Worm (Caenorhabditis elegans) whole organism, late embryonic: ENCODE results near the gene nhr-127.

Experiments used
- C08G9.2 ChIP-seq: sonication (generic microtip); optimal IDR thresholded peaks from 2 replicates; lab custom pipeline; 2016; ENCODE audit warnings: mild to moderate bottlenecking, missing genetic modification characterization, moderate library complexity, missing compliant biosample characterization
- C38D4.7 ChIP-seq: fragments of 200-800 bp; sonication (Bioruptor generic); optimal IDR thresholded peaks from 2 replicates; lab custom pipeline; 2018; ENCODE audit warnings: mild to moderate bottlenecking, missing genetic modification characterization, moderate library complexity, missing compliant biosample characterization
- K02D7.2 ChIP-seq: sonication (generic microtip); optimal IDR thresholded peaks from 2 replicates; lab custom pipeline; 2017; ENCODE audit warnings: mild to moderate bottlenecking, missing genetic modification characterization, missing compliant biosample characterization
- K09A11.1 ChIP-seq: sonication (generic microtip); optimal IDR thresholded peaks from 2 replicates; lab custom pipeline; 2017; ENCODE audit warnings: antibody characterized with exemption, mild to moderate bottlenecking, missing genetic modification characterization, missing compliant biosample characterization; ENCODE audit not compliant: insufficient read depth
- T23F11.4 ChIP-seq: fragments of 200-800 bp; sonication (Bioruptor generic); optimal IDR thresholded peaks from 2 replicates; lab custom pipeline; 2018; ENCODE audit warnings: mild to moderate bottlenecking, missing genetic modification characterization, missing compliant biosample characterization
- ama-1 ChIP-seq: fragments of 150-350 bp; optimal IDR thresholded peaks from 2 replicates; lab custom pipeline; 2014
- ceh-14 ChIP-seq: sonication (generic microtip); optimal IDR thresholded peaks from 2 replicates; lab custom pipeline; 2016; ENCODE audit warnings: missing genotype, missing genetic modification characterization, missing compliant biosample characterization
- ceh-18 ChIP-seq: sonication (generic microtip); optimal IDR thresholded peaks from 2 replicates; lab custom pipeline; 2016; ENCODE audit warnings: missing genetic modification characterization, missing compliant biosample characterization
- ceh-22 ChIP-seq: sonication (generic microtip); optimal IDR thresholded peaks from 2 replicates; lab custom pipeline; 2017; ENCODE audit warnings: missing biosample characterization, missing genetic modification characterization
- ceh-45 ChIP-seq: fragments of 200-800 bp; sonication (Bioruptor generic); IDR thresholded peaks from 2 replicates; pipeline ENCODE4 v1.3.6; 2022; ENCODE audit warnings: missing genetic modification reagents, missing genetic modification characterization, missing compliant biosample characterization
- ceh-48 ChIP-seq: sonication (generic microtip); optimal IDR thresholded peaks from 2 replicates; lab custom pipeline; 2016; ENCODE audit warnings: missing genetic modification characterization, inconsistent platforms, missing compliant biosample characterization
- ceh-6 ChIP-seq: fragments of 200-800 bp; sonication (Bioruptor generic); optimal IDR thresholded peaks from 2 replicates; lab custom pipeline; 2018; ENCODE audit warnings: mild to moderate bottlenecking, missing genetic modification characterization, missing compliant biosample characterization
- ceh-9 ChIP-seq: sonication (generic microtip); optimal IDR thresholded peaks from 2 replicates; lab custom pipeline; 2016; ENCODE audit warnings: mild to moderate bottlenecking, missing genetic modification characterization, inconsistent platforms, missing compliant biosample characterization
- che-1 ChIP-seq: sonication (generic microtip); optimal IDR thresholded peaks from 2 replicates; lab custom pipeline; 2016; ENCODE audit warnings: mild to moderate bottlenecking, missing genetic modification characterization, missing compliant biosample characterization
- dmd-4 ChIP-seq: sonication (generic microtip); optimal IDR thresholded peaks from 2 replicates; lab custom pipeline; 2016; ENCODE audit warnings: borderline replicate concordance, missing genetic modification characterization, missing compliant biosample characterization
- dve-1 ChIP-seq: sonication (generic microtip); optimal IDR thresholded peaks from 2 replicates; lab custom pipeline; 2017; ENCODE audit warnings: antibody characterized with exemption, mild to moderate bottlenecking, missing genetic modification characterization, missing compliant biosample characterization
- fax-1 ChIP-seq: sonication (generic microtip); optimal IDR thresholded peaks from 2 replicates; lab custom pipeline; 2016; ENCODE audit warnings: missing genotype, missing genetic modification characterization, missing compliant biosample characterization
- fkh-10 ChIP-seq: fragments of 150-350 bp; optimal IDR thresholded peaks from 2 replicates; lab custom pipeline; 2014; ENCODE audit warnings: missing biosample characterization, missing genetic modification reagents, missing genetic modification characterization
- fkh-6 ChIP-seq: sonication (generic microtip); optimal IDR thresholded peaks from 2 replicates; lab custom pipeline; 2016; ENCODE audit warnings: missing genetic modification characterization, missing compliant biosample characterization
- gmeb-2 ChIP-seq: sonication (generic microtip); optimal IDR thresholded peaks from 2 replicates; lab custom pipeline; 2016; ENCODE audit warnings: missing genetic modification characterization, inconsistent platforms, missing compliant biosample characterization
- hlh-30 ChIP-seq: sonication (generic microtip); optimal IDR thresholded peaks from 2 replicates; lab custom pipeline; 2017; ENCODE audit warnings: antibody characterized with exemption, missing genetic modification characterization, missing compliant biosample characterization; ENCODE audit not compliant: insufficient read depth
- hlh-6 ChIP-seq: sonication (generic microtip); optimal IDR thresholded peaks from 2 replicates; lab custom pipeline; 2016; ENCODE audit warnings: missing genotype, missing genetic modification characterization, missing compliant biosample characterization
- hlh-8 ChIP-seq: sonication (generic microtip); optimal IDR thresholded peaks from 2 replicates; lab custom pipeline; 2016; ENCODE audit warnings: missing genotype, missing genetic modification characterization, missing compliant biosample characterization
- lim-6 ChIP-seq: sonication (generic microtip); optimal IDR thresholded peaks from 2 replicates; lab custom pipeline; 2016; ENCODE audit warnings: missing genetic modification characterization, missing compliant biosample characterization
- madf-2 ChIP-seq: sonication (generic microtip); optimal IDR thresholded peaks from 2 replicates; lab custom pipeline; 2017; ENCODE audit warnings: missing genetic modification characterization, missing compliant biosample characterization
- npax-4 ChIP-seq: sonication (generic microtip); optimal IDR thresholded peaks from 2 replicates; lab custom pipeline; 2016; ENCODE audit warnings: missing genetic modification characterization, missing compliant biosample characterization
- pag-3 ChIP-seq: sonication (generic microtip); optimal IDR thresholded peaks from 2 replicates; lab custom pipeline; 2016; ENCODE audit warnings: missing compliant biosample characterization, missing genetic modification characterization, borderline replicate concordance
- pax-1 ChIP-seq: fragments of 150-350 bp; optimal IDR thresholded peaks from 2 replicates; lab custom pipeline; 2014; ENCODE audit warnings: missing biosample characterization, missing genetic modification characterization
- pha-4 ChIP-seq: fragments of 150-350 bp; optimal IDR thresholded peaks from 2 replicates; lab custom pipeline; 2018; ENCODE audit warnings: missing biosample characterization, missing genetic modification reagents, missing genetic modification characterization
- pros-1 ChIP-seq: fragments of 150-350 bp; optimal IDR thresholded peaks from 2 replicates; lab custom pipeline; 2014; ENCODE audit warnings: missing biosample characterization, missing genetic modification reagents, missing genetic modification characterization
- rnt-1 ChIP-seq: sonication (generic microtip); optimal IDR thresholded peaks from 2 replicates; lab custom pipeline; 2016; ENCODE audit warnings: missing genetic modification characterization, missing compliant biosample characterization
- sox-4 ChIP-seq: sonication (generic microtip); optimal IDR thresholded peaks from 2 replicates; lab custom pipeline; 2017; ENCODE audit warnings: mild to moderate bottlenecking, missing genetic modification characterization, inconsistent platforms, missing compliant biosample characterization
- tbx-2 ChIP-seq: sonication (generic microtip); optimal IDR thresholded peaks from 2 replicates; lab custom pipeline; 2016; ENCODE audit warnings: missing genetic modification characterization, missing compliant biosample characterization
- tbx-7 ChIP-seq: sonication (generic microtip); optimal IDR thresholded peaks from 2 replicates; lab custom pipeline; 2016; ENCODE audit warnings: missing genotype, missing genetic modification characterization, missing compliant biosample characterization
- unc-3 ChIP-seq, 2 experiments: fragments of 200-800 bp in 1 of 2; sonication (Bioruptor generic) in 1 of 2; sonication (generic microtip) in 1 of 2; conservative IDR thresholded peaks in 1 of 2; optimal IDR thresholded peaks in 1 of 2; 2 replicates each; pipeline versions ENCODE4 v1.3.6 to Lab custom; 2016 to 2022; ENCODE audit warnings: missing compliant biosample characterization in 2 of 2, missing genetic modification characterization in 2 of 2, missing genetic modification reagents in 1 of 2
- unc-55 ChIP-seq: sonication (generic microtip); optimal IDR thresholded peaks from 2 replicates; lab custom pipeline; 2017; ENCODE audit warnings: missing biosample characterization, missing genetic modification reagents, missing genetic modification characterization
- unc-86 ChIP-seq: sonication (generic microtip); optimal IDR thresholded peaks from 2 replicates; lab custom pipeline; 2016; ENCODE audit warnings: missing genetic modification characterization, missing compliant biosample characterization
- zip-5 ChIP-seq: sonication (generic microtip); optimal IDR thresholded peaks from 2 replicates; lab custom pipeline; 2016; ENCODE audit warnings: missing genetic modification characterization, missing compliant biosample characterization
- ztf-16 ChIP-seq: sonication (generic microtip); optimal IDR thresholded peaks from 2 replicates; lab custom pipeline; 2017; ENCODE audit warnings: missing genetic modification characterization, missing compliant biosample characterization

nhr-127 gene

ce11 chrV:16244078-16244477, 15.7 kb upstream of the nhr-127 start, which contains the start of gene srh-104:
Gene srh-104, minus strand, starts transcription at chrV:16244178.
- TF ChIP-seq npax-4 (tag; lab: Kevin White, UChicago) (no peak), zip-5 (no peak), che-1 (tag; lab: Kevin White, UChicago) (no peak), ceh-6 (GFP tag; lab: Kevin White, UChicago) (no peak), hlh-6 (tag; lab: Kevin White, UChicago) (no peak), ceh-14 (tag; lab: Kevin White, UChicago) (no peak), K09A11.1 (tag; lab: Kevin White, UChicago) (no peak), hlh-8 (tag; lab: Kevin White, UChicago) (no peak), unc-3 (GFP tag; conservative IDR thresholded peaks at IDR 0.05; lab: Robert Waterston, UW) (no peak), unc-3 (tag; optimal IDR thresholded peaks at IDR 0.05; lab: Kevin White, UChicago) (no peak), ceh-45 (no peak), ama-1 (lab: Kevin White, UChicago) (no peak), C08G9.2 (tag; lab: Kevin White, UChicago) (no peak), pha-4 (tag; lab: Kevin White, UChicago) (no peak), C38D4.7 (GFP tag; lab: Kevin White, UChicago) (no peak), fkh-6 (tag; lab: Kevin White, UChicago) (no peak), ceh-9 (tag; lab: Kevin White, UChicago) (no peak)

- TF ChIP-seq pros-1 (no peak), hlh-6 (tag; lab: Kevin White, UChicago) (no peak), unc-86 (tag; lab: Kevin White, UChicago) (no peak), pag-3 (tag; lab: Kevin White, UChicago) (no peak), fkh-10 (GFP tag; lab: Kevin White, UChicago) (no peak), fax-1 (no peak), zip-5 (no peak), dve-1 (tag; lab: Kevin White, UChicago) (no peak), tbx-2 (no peak), ceh-18 (no peak), hlh-30 (tag; lab: Kevin White, UChicago) (no peak), K09A11.1 (tag; lab: Kevin White, UChicago) (no peak), dmd-4 (no peak), unc-3 (GFP tag; conservative IDR thresholded peaks at IDR 0.05; lab: Robert Waterston, UW) (no peak), unc-3 (tag; optimal IDR thresholded peaks at IDR 0.05; lab: Kevin White, UChicago) (no peak)
Measured at ce11 chrV:16246579-16246978, 13.2 kb upstream of the nhr-127 start, which contains the start of gene srh-95. Gene srh-95, plus strand, starts transcription at chrV:16246879.

ce11 chrV:16249105-16249504, 10.7 kb upstream of the nhr-127 start:
- peak; percentile 76 for TF ChIP-seq rnt-1 (tag; lab: Kevin White, UChicago)
- TF ChIP-seq tbx-7: no peak

- TF ChIP-seq ceh-45 (no peak), ztf-16 (tag; lab: Kevin White, UChicago) (no peak), lim-6 (no peak), K02D7.2 (tag; lab: Kevin White, UChicago) (no peak), gmeb-2 (no peak), madf-2 (tag; lab: Kevin White, UChicago) (no peak), zip-5 (no peak), sox-4 (tag; lab: Kevin White, UChicago) (no peak), ama-1 (lab: Kevin White, UChicago) (no peak), ceh-22 (no peak), pax-1 (tag; lab: Kevin White, UChicago) (no peak), T23F11.4 (GFP tag; lab: Kevin White, UChicago) (no peak), tbx-2 (no peak), dve-1 (tag; lab: Kevin White, UChicago) (no peak), ceh-48 (tag; lab: Kevin White, UChicago) (no peak), unc-55 (GFP tag; lab: Kevin White, UChicago) (no peak)
Measured at ce11 chrV:16253687-16254086, 6.1 kb upstream of the nhr-127 start, which contains the start of gene gcy-20. Gene gcy-20, minus strand, starts transcription at chrV:16253787.
